Worm (Caenorhabditis elegans) whole organism, young adult: Measurements from ENCODE around the gene oac-54.

Experiments used
- T07F8.4 ChIP-seq: sonication (generic microtip); optimal IDR thresholded peaks from 2 replicates; lab custom pipeline; 2016; ENCODE audit warnings: mild to moderate bottlenecking, missing genetic modification characterization, moderate library complexity, missing compliant biosample characterization
- T26A5.8 ChIP-seq: sonication (generic microtip); optimal IDR thresholded peaks from 2 replicates; lab custom pipeline; 2016; ENCODE audit warnings: missing genetic modification characterization, missing compliant biosample characterization
- ama-1 ChIP-seq, 3 experiments: fragments of 150-350 bp in 1 of 3; sonication (generic microtip) in 2 of 3; optimal IDR thresholded peaks; 2 replicates each; lab custom pipeline; 2014 to 2018; ENCODE audit warnings: missing biosample characterization in 2 of 3, missing genetic modification characterization in 2 of 3, missing genetic modification reagents in 2 of 3
- atf-7 ChIP-seq: sonication (generic microtip); optimal IDR thresholded peaks from 2 replicates; lab custom pipeline; 2017; ENCODE audit warnings: mild to moderate bottlenecking, missing genetic modification characterization, missing compliant biosample characterization
- dpl-1 ChIP-seq: fragments of 150-350 bp; optimal IDR thresholded peaks from 2 replicates; lab custom pipeline; 2014; ENCODE audit warnings: missing biosample characterization, missing genetic modification reagents, missing genetic modification characterization
- gei-17 ChIP-seq: fragments of 200-800 bp; sonication (Bioruptor generic); optimal IDR thresholded peaks from 2 replicates; lab custom pipeline; 2018; ENCODE audit warnings: mild to moderate bottlenecking, missing genetic modification characterization, missing compliant biosample characterization
- lin-54 ChIP-seq: fragments of 200-800 bp; sonication (Bioruptor generic); optimal IDR thresholded peaks from 2 replicates; lab custom pipeline; 2018; ENCODE audit warnings: mild to moderate bottlenecking, missing genetic modification characterization, missing compliant biosample characterization
- nhr-27 ChIP-seq: fragments of 200-800 bp; sonication (Bioruptor generic); optimal IDR thresholded peaks from 2 replicates; lab custom pipeline; 2018; ENCODE audit warnings: mild to moderate bottlenecking, missing genetic modification characterization, moderate library complexity, missing compliant biosample characterization
- nhr-90 ChIP-seq: sonication (generic microtip); optimal IDR thresholded peaks from 2 replicates; lab custom pipeline; 2016; ENCODE audit warnings: missing genotype, mild to moderate bottlenecking, missing genetic modification characterization, missing compliant biosample characterization
- repo-1 ChIP-seq: sonication (generic microtip); optimal IDR thresholded peaks from 2 replicates; lab custom pipeline; 2017; ENCODE audit warnings: mild to moderate bottlenecking, missing genetic modification characterization, missing compliant biosample characterization
- snpc-4 ChIP-seq, 5 experiments: fragments of 150-350 bp in 1 of 5; sonication (generic microtip) in 4 of 5; optimal IDR thresholded peaks; 2 replicates each; lab custom pipeline; 2014 to 2018; ENCODE audit warnings: missing genetic modification characterization in 5 of 5, missing biosample characterization in 3 of 5, antibody characterized with exemption in 2 of 5, mild to moderate bottlenecking in 2 of 5, missing compliant biosample characterization in 2 of 5, missing genotype in 2 of 5, moderate library complexity in 2 of 5, missing genetic modification reagents in 1 of 5
- somi-1 ChIP-seq: fragments of 200-800 bp; sonication (Bioruptor generic); optimal IDR thresholded peaks from 2 replicates; lab custom pipeline; 2018; ENCODE audit warnings: mild to moderate bottlenecking, missing genetic modification characterization, missing compliant biosample characterization
- ztf-18 ChIP-seq: sonication (generic microtip); optimal IDR thresholded peaks from 2 replicates; lab custom pipeline; 2016; ENCODE audit warnings: missing genotype, mild to moderate bottlenecking, missing genetic modification characterization, missing compliant biosample characterization
- ztf-22 ChIP-seq: fragments of 200-800 bp; sonication (Bioruptor generic); optimal IDR thresholded peaks from 2 replicates; lab custom pipeline; 2018; ENCODE audit warnings: mild to moderate bottlenecking, missing genetic modification characterization, moderate library complexity, missing compliant biosample characterization

ce11 chrII:9189648-9190047 lies 31.7 kb downstream of the oac-54 start:
- TF ChIP-seq repo-1 (tag; lab: Kevin White, UChicago) (no peak), nhr-27 (tag; lab: Kevin White, UChicago) (no peak), gei-17 (no peak), atf-7 (tag; lab: Kevin White, UChicago) (no peak), lin-54 (GFP tag; lab: Kevin White, UChicago) (no peak), somi-1 (GFP tag; lab: Kevin White, UChicago) (no peak), ztf-18 (tag; lab: Kevin White, UChicago) (no peak), nhr-90 (tag; lab: Kevin White, UChicago) (no peak), T07F8.4 (tag; lab: Kevin White, UChicago) (no peak), T26A5.8 (tag; lab: Kevin White, UChicago) (no peak), dpl-1 (GFP tag; lab: Kevin White, UChicago) (no peak), ztf-22 (GFP tag; lab: Kevin White, UChicago) (no peak), snpc-4 (GFP tag; optimal IDR thresholded peaks at IDR 0.05; lab: Kevin White, UChicago) (no peak), snpc-4 (tag; optimal IDR thresholded peaks at IDR 0.05; lab: Kevin White, UChicago) (no peak), ama-1 (optimal IDR thresholded peaks at IDR 0.05; lab: Kevin White, UChicago) (no peak), ama-1 (GFP tag; optimal IDR thresholded peaks at IDR 0.05; lab: Kevin White, UChicago) (no peak)
